Fruit fly (Drosophila melanogaster) whole organism, prepupa: ENCODE data around the gene CG10357.

Experiments used
- Blimp-1 ChIP-seq: fragments of 200-800 bp; sonication (Bioruptor generic); optimal IDR thresholded peaks from 3 replicates; lab custom pipeline; 2017; ENCODE audit warnings: missing biosample characterization, missing genetic modification characterization, mild to moderate bottlenecking, moderate library complexity, missing genetic modification reagents
- CG10631 ChIP-seq: fragments of 200-800 bp; sonication (Bioruptor generic); optimal IDR thresholded peaks from 2 replicates; lab custom pipeline; 2016; ENCODE audit warnings: missing biosample characterization, missing genetic modification characterization
- CG10669 ChIP-seq: fragments of 200-800 bp; sonication (Bioruptor generic); optimal IDR thresholded peaks from 3 replicates; lab custom pipeline; 2018; ENCODE audit warnings: missing biosample characterization, mild to moderate bottlenecking, missing genetic modification characterization, moderate library complexity
- CG11294 ChIP-seq: fragments of 200-800 bp; sonication (Bioruptor generic); IDR thresholded peaks from 2 replicates; pipeline ENCODE4 v1.3.6; 2022; ENCODE audit warnings: missing biosample characterization, missing genetic modification characterization
- CG11762 ChIP-seq: fragments of 200-800 bp; sonication (Bioruptor generic); optimal IDR thresholded peaks from 3 replicates; lab custom pipeline; 2016; ENCODE audit warnings: missing biosample characterization, missing genetic modification characterization; ENCODE audit not compliant: insufficient read depth
- CG11902 ChIP-seq: fragments of 200-800 bp; sonication (Bioruptor generic); optimal IDR thresholded peaks from 3 replicates; lab custom pipeline; 2016; ENCODE audit warnings: missing biosample characterization, missing genetic modification characterization
- CG15336 ChIP-seq: fragments of 200-800 bp; sonication (Bioruptor generic); IDR thresholded peaks from 2 replicates; pipeline ENCODE4 v1.3.6; 2022; ENCODE audit warnings: missing biosample characterization, missing genetic modification characterization
- CG3032 ChIP-seq: fragments of 200-800 bp; optimal IDR thresholded peaks from 2 replicates; lab custom pipeline; 2019; ENCODE audit warnings: missing biosample characterization, mild to moderate bottlenecking, missing genetic modification characterization, moderate library complexity
- CG31627 ChIP-seq: fragments of 200-800 bp; sonication (Bioruptor generic); optimal IDR thresholded peaks from 3 replicates; lab custom pipeline; 2016; ENCODE audit warnings: missing biosample characterization, missing genetic modification characterization
- CG32006 ChIP-seq: fragments of 200-800 bp; sonication (Bioruptor generic); optimal IDR thresholded peaks from 3 replicates; lab custom pipeline; 2017; ENCODE audit warnings: missing biosample characterization, mild to moderate bottlenecking, missing genetic modification characterization
- CG34406 ChIP-seq: fragments of 200-800 bp; sonication (Bioruptor generic); optimal IDR thresholded peaks from 3 replicates; lab custom pipeline; 2016; ENCODE audit warnings: missing biosample characterization, missing genetic modification characterization
- CG3919 ChIP-seq: fragments of 200-800 bp; sonication (Bioruptor generic); optimal IDR thresholded peaks from 3 replicates; lab custom pipeline; 2016; ENCODE audit warnings: missing biosample characterization, missing genetic modification characterization
- CG6163 ChIP-seq: fragments of 200-800 bp; sonication (Bioruptor generic); IDR thresholded peaks from 3 replicates; pipeline ENCODE4 v1.3.6; 2022; ENCODE audit warnings: missing biosample characterization, missing genetic modification characterization
- CG6276 ChIP-seq: fragments of 200-800 bp; sonication (Bioruptor generic); optimal IDR thresholded peaks from 2 replicates; lab custom pipeline; 2017; ENCODE audit warnings: missing biosample characterization, mild to moderate bottlenecking, missing genetic modification characterization
- CG6792 ChIP-seq: fragments of 200-800 bp; sonication (Bioruptor generic); optimal IDR thresholded peaks from 3 replicates; lab custom pipeline; 2016; ENCODE audit warnings: missing biosample characterization, missing genetic modification characterization
- CG6808 ChIP-seq: fragments of 200-800 bp; sonication (Bioruptor generic); optimal IDR thresholded peaks from 3 replicates; lab custom pipeline; 2017; ENCODE audit warnings: missing biosample characterization, missing genetic modification characterization, mild to moderate bottlenecking, moderate library complexity, missing genetic modification reagents
- CG6854 ChIP-seq: fragments of 200-800 bp; sonication (Bioruptor generic); optimal IDR thresholded peaks from 2 replicates; lab custom pipeline; 2017; ENCODE audit warnings: missing biosample characterization, mild to moderate bottlenecking, missing genetic modification characterization
- CG7368 ChIP-seq: fragments of 200-800 bp; sonication (Bioruptor generic); optimal IDR thresholded peaks from 3 replicates; lab custom pipeline; 2016; ENCODE audit warnings: missing biosample characterization, missing genetic modification characterization
- CG8119 ChIP-seq: fragments of 200-800 bp; sonication (Bioruptor generic); IDR thresholded peaks from 3 replicates; pipeline ENCODE4 v1.3.6; 2022; ENCODE audit warnings: missing biosample characterization, missing genetic modification characterization
- CG8319 ChIP-seq: fragments of 200-800 bp; sonication (Bioruptor generic); optimal IDR thresholded peaks from 3 replicates; lab custom pipeline; 2016; ENCODE audit warnings: missing biosample characterization, missing genetic modification characterization
- CG8632 ChIP-seq: fragments of 200-800 bp; sonication (Bioruptor generic); optimal IDR thresholded peaks from 3 replicates; lab custom pipeline; 2016; ENCODE audit warnings: missing biosample characterization, missing genetic modification characterization
- CG9139 ChIP-seq: fragments of 200-800 bp; sonication (Bioruptor generic); optimal IDR thresholded peaks from 3 replicates; lab custom pipeline; 2017; ENCODE audit warnings: missing biosample characterization, mild to moderate bottlenecking, missing genetic modification characterization
- Eip75B ChIP-seq: fragments of 200-800 bp; sonication (Bioruptor generic); optimal IDR thresholded peaks from 3 replicates; lab custom pipeline; 2016; ENCODE audit warnings: missing biosample characterization, missing genetic modification characterization
- Ets96B ChIP-seq: fragments of 200-800 bp; optimal IDR thresholded peaks from 2 replicates; lab custom pipeline; 2019; ENCODE audit warnings: missing biosample characterization, mild to moderate bottlenecking, missing genetic modification characterization, moderate library complexity
- Gug ChIP-seq: fragments of 200-800 bp; sonication (Bioruptor generic); IDR thresholded peaks from 2 replicates; pipeline ENCODE4 v1.3.6; 2022; ENCODE audit warnings: missing biosample characterization, missing genetic modification characterization
- Hr38 ChIP-seq: sonication (Bioruptor generic); optimal IDR thresholded peaks from 2 replicates; lab custom pipeline; 2016; ENCODE audit warnings: missing biosample characterization, missing genetic modification characterization
- Hr39 ChIP-seq: fragments of 200-800 bp; sonication (Bioruptor generic); optimal IDR thresholded peaks from 2 replicates; lab custom pipeline; 2016; ENCODE audit warnings: missing biosample characterization, missing genetic modification characterization
- Lpt ChIP-seq: fragments of 200-800 bp; sonication (Bioruptor generic); optimal IDR thresholded peaks from 3 replicates; lab custom pipeline; 2016; ENCODE audit warnings: missing biosample characterization, missing genetic modification characterization
- Met ChIP-seq: fragments of 200-800 bp; sonication (Bioruptor generic); optimal IDR thresholded peaks from 3 replicates; lab custom pipeline; 2016; ENCODE audit warnings: missing biosample characterization, missing genetic modification characterization
- OdsH ChIP-seq: fragments of 200-800 bp; sonication (Bioruptor generic); optimal IDR thresholded peaks from 3 replicates; lab custom pipeline; 2016; ENCODE audit warnings: missing biosample characterization, missing genetic modification characterization
- Smox ChIP-seq: fragments of 200-800 bp; sonication (Bioruptor generic); optimal IDR thresholded peaks from 3 replicates; lab custom pipeline; 2016; ENCODE audit warnings: missing biosample characterization, missing genetic modification characterization
- Sox14 ChIP-seq: fragments of 200-800 bp; sonication (Bioruptor generic); optimal IDR thresholded peaks from 3 replicates; lab custom pipeline; 2016; ENCODE audit warnings: missing biosample characterization, missing genetic modification characterization
- acj6 ChIP-seq: fragments of 200-800 bp; sonication (Bioruptor generic); optimal IDR thresholded peaks from 3 replicates; lab custom pipeline; 2016; ENCODE audit warnings: missing biosample characterization, missing genetic modification characterization
- dac ChIP-seq: fragments of 200-800 bp; sonication (Bioruptor generic); optimal IDR thresholded peaks from 2 replicates; lab custom pipeline; 2017; ENCODE audit warnings: missing biosample characterization, mild to moderate bottlenecking, missing genetic modification characterization
- dsx ChIP-seq: fragments of 200-800 bp; optimal IDR thresholded peaks from 3 replicates; lab custom pipeline; 2019; ENCODE audit warnings: missing biosample characterization, mild to moderate bottlenecking, missing genetic modification characterization, moderate library complexity; ENCODE audit not compliant: poor library complexity, severe bottlenecking
- eg ChIP-seq: fragments of 200-800 bp; sonication (Bioruptor generic); IDR thresholded peaks from 3 replicates; pipeline ENCODE4 v1.3.6; 2022; ENCODE audit warnings: missing biosample characterization, missing genetic modification characterization
- esn ChIP-seq: fragments of 200-800 bp; sonication (Bioruptor generic); optimal IDR thresholded peaks from 2 replicates; lab custom pipeline; 2016; ENCODE audit warnings: missing biosample characterization, mild to moderate bottlenecking, missing genetic modification characterization, moderate library complexity
- fd59A ChIP-seq: fragments of 200-800 bp; sonication (Bioruptor generic); optimal IDR thresholded peaks from 2 replicates; lab custom pipeline; 2017; ENCODE audit warnings: missing biosample characterization, mild to moderate bottlenecking, missing genetic modification characterization, missing genetic modification reagents
- fd85E ChIP-seq: fragments of 200-800 bp; sonication (Bioruptor generic); optimal IDR thresholded peaks from 3 replicates; lab custom pipeline; 2016; ENCODE audit warnings: missing biosample characterization, missing genetic modification characterization
- fkh ChIP-seq: fragments of 200-800 bp; sonication (Bioruptor generic); optimal IDR thresholded peaks from 3 replicates; lab custom pipeline; 2017; ENCODE audit warnings: missing biosample characterization, mild to moderate bottlenecking, missing genetic modification characterization, moderate library complexity
- net ChIP-seq: fragments of 200-800 bp; sonication (Bioruptor generic); optimal IDR thresholded peaks from 3 replicates; lab custom pipeline; 2016; ENCODE audit warnings: missing biosample characterization, missing genetic modification characterization
- pdm3 ChIP-seq: fragments of 200-800 bp; sonication (Bioruptor generic); optimal IDR thresholded peaks from 3 replicates; lab custom pipeline; 2016; ENCODE audit warnings: missing biosample characterization, missing genetic modification characterization
- salr ChIP-seq, 2 experiments: fragments of 200-800 bp; sonication (Bioruptor generic); optimal IDR thresholded peaks; 3 replicates each; lab custom pipeline; 2016 to 2018; ENCODE audit warnings: missing biosample characterization in 2 of 2, missing genetic modification characterization in 2 of 2, mild to moderate bottlenecking in 1 of 2
- spab ChIP-seq: fragments of 200-800 bp; sonication (Bioruptor generic); optimal IDR thresholded peaks from 2 replicates; lab custom pipeline; 2017; ENCODE audit warnings: missing biosample characterization, mild to moderate bottlenecking, missing genetic modification characterization, missing genetic modification reagents
- ss ChIP-seq, 2 experiments: fragments of 200-800 bp; sonication (Bioruptor generic); optimal IDR thresholded peaks; 2 replicates in 1 of 2; 3 replicates in 1 of 2; lab custom pipeline; 2017 to 2018; ENCODE audit warnings: mild to moderate bottlenecking in 2 of 2, missing biosample characterization in 2 of 2, missing genetic modification characterization in 2 of 2, moderate library complexity in 1 of 2
- svp ChIP-seq: fragments of 200-800 bp; sonication (Bioruptor generic); peaks from one replicate; lab custom pipeline; 2016; ENCODE audit warnings: missing biosample characterization, missing genetic modification characterization
- topi ChIP-seq: fragments of 200-800 bp; sonication (Bioruptor generic); optimal IDR thresholded peaks from 3 replicates; lab custom pipeline; 2016; ENCODE audit warnings: missing biosample characterization, missing genetic modification characterization
- vri ChIP-seq: fragments of 200-800 bp; sonication (Bioruptor generic); optimal IDR thresholded peaks from 3 replicates; lab custom pipeline; 2016; ENCODE audit warnings: missing biosample characterization, mild to moderate bottlenecking, missing genetic modification characterization

Gene CG10357

dm6 chr3L:3616344-3616743, 1.2 kb downstream of the CG10357 start (continued):
- TF ChIP-seq eg (GFP tag; lab: Robert Waterston, UW) (no peak), CG8319 (GFP tag; lab: Kevin White, UChicago) (peak; percentile 9), CG6854 (GFP tag; lab: Kevin White, UChicago) (no peak), CG6163 (GFP tag; lab: Robert Waterston, UW) (0 out of 3 replicates have a peak, but pooled peaks have one; percentile 7), spab (GFP tag; lab: Kevin White, UChicago) (no peak), salr (GFP tag; optimal IDR thresholded peaks at IDR 0.05; lab: Kevin White, UChicago) (peak in 1 of 2 experiments; percentile 46), CG11762 (GFP tag; lab: Kevin White, UChicago) (no peak), Smox (GFP tag; lab: Kevin White, UChicago) (peak; percentile 35), Sox14 (GFP tag; lab: Kevin White, UChicago) (peak; percentile 64), OdsH (GFP tag; lab: Kevin White, UChicago) (peak; percentile 62), CG34406 (GFP tag; lab: Kevin White, UChicago) (peak; percentile 9), CG8119 (GFP tag; lab: Robert Waterston, UW) (no peak), CG11902 (peak; percentile 58), dsx (GFP tag; lab: Kevin White, UChicago) (peak; percentile 12), Met (GFP tag; lab: Kevin White, UChicago) (peak; percentile 76), fd59A (GFP tag; lab: Kevin White, UChicago) (no peak), Gug (GFP tag; lab: Robert Waterston, UW) (no peak), CG31627 (GFP tag; lab: Kevin White, UChicago) (peak; percentile 89), acj6 (GFP tag; lab: Kevin White, UChicago) (peak; percentile 50), CG3032 (tag; lab: Kevin White, UChicago) (peak; percentile 45), dac (GFP tag; lab: Kevin White, UChicago) (no peak), net (GFP tag; lab: Kevin White, UChicago) (peak; percentile 12), CG10669 (peak; percentile 2), esn (peak; percentile 76), vri (GFP tag; lab: Kevin White, UChicago) (no peak)

- TF ChIP-seq CG6792 (GFP tag; lab: Kevin White, UChicago) = peak; percentile 82
- TF ChIP-seq acj6 (GFP tag; lab: Kevin White, UChicago) = peak; percentile 87
- peak; percentile 62 for TF ChIP-seq CG7368 (GFP tag; lab: Kevin White, UChicago)
- TF ChIP-seq net (GFP tag; lab: Kevin White, UChicago) = peak; percentile 76
- peak; percentile 86 for TF ChIP-seq Ets96B (tag; lab: Kevin White, UChicago)
- TF ChIP-seq Blimp-1 (GFP tag; lab: Kevin White, UChicago) = peak; percentile 59
- no peak for TF ChIP-seq fd85E (GFP tag; lab: Kevin White, UChicago)
- peak; percentile 74 to 78 for TF ChIP-seq ss (GFP tag; optimal IDR thresholded peaks at IDR 0.05; lab: Kevin White, UChicago)
- peak; percentile 30 for TF ChIP-seq dac (GFP tag; lab: Kevin White, UChicago)
- peak; percentile 87 for TF ChIP-seq topi
- peak; percentile 55 for TF ChIP-seq fkh (GFP tag; lab: Kevin White, UChicago)
- peak; percentile 78 for TF ChIP-seq fd59A (GFP tag; lab: Kevin White, UChicago)
- TF ChIP-seq CG32006 = peak; percentile 84
- peak; percentile 78 for TF ChIP-seq CG10669
- peak; percentile 80 for TF ChIP-seq CG3032 (tag; lab: Kevin White, UChicago)
- TF ChIP-seq CG8632 = peak; percentile 80
- peak; percentile 95 for TF ChIP-seq svp
- TF ChIP-seq CG34406 (GFP tag; lab: Kevin White, UChicago) = peak; percentile 83
- peak; percentile 85 for TF ChIP-seq vri (GFP tag; lab: Kevin White, UChicago)
- TF ChIP-seq eg (GFP tag; lab: Robert Waterston, UW) = peak; percentile 72
- TF ChIP-seq CG11902 = peak; percentile 71
- peak; percentile 45 for TF ChIP-seq CG9139
- peak; percentile 78 for TF ChIP-seq CG15336 (GFP tag; lab: Robert Waterston, UW)
- peak; percentile 87 for TF ChIP-seq Eip75B (GFP tag; lab: Kevin White, UChicago)
- TF ChIP-seq CG11294 (GFP tag; lab: Robert Waterston, UW) = peak; percentile 36; the same call in 1 of the 2 replicates
- TF ChIP-seq CG6808 (GFP tag; lab: Kevin White, UChicago) = peak; percentile 77
- peak; percentile 83 for TF ChIP-seq CG3919
- peak; percentile 90 for TF ChIP-seq Hr39 (GFP tag; lab: Kevin White, UChicago)
- peak; percentile 62 for TF ChIP-seq Lpt (GFP tag; lab: Kevin White, UChicago)
- peak; percentile 84 for TF ChIP-seq CG10631 (GFP tag; lab: Kevin White, UChicago)
- peak; percentile 67 for TF ChIP-seq CG8319 (GFP tag; lab: Kevin White, UChicago)
- TF ChIP-seq pdm3 (GFP tag; lab: Kevin White, UChicago) = peak; percentile 85
- peak; percentile 77; the same call in 2 of the 3 replicates for TF ChIP-seq CG8119 (GFP tag; lab: Robert Waterston, UW)
- peak; percentile 38 for TF ChIP-seq CG6276 (GFP tag; lab: Kevin White, UChicago)
- no peak for TF ChIP-seq Hr38
Observed at dm6 chr3L:3617252-3617651, 2.1 kb downstream of the CG10357 start.
